Fruit fly (Drosophila melanogaster): Measurements from ENCODE around the gene Msp300.

Gene Msp300

DNA sequence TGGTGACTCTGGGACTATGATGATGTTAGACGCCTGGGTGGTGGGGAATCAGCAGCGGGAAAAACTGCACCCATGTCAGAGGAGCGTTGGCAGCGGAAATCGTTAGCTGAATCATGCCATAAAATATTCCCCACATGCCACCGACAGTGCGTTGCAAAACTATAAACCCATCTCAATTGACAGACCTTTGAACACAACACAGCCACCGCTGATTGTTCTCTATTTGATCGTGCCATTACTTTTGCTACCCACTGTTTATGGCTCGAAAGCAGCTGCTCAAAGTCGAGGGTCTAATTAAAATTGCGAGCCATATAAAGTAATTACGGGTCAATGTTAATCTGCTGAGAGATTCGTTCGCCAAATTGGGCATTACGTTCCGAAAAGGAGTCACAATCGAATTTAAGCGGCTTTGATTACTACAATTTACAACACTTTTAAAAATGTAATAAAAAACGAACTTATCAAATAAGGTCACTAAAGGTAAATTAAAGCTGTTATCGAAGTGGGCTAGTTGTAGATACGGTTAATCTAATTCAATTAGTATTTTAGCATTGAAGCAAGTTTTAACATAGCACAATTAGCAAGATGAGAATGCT is 124.1 kb downstream of the Msp300 start (continued):
- TF ChIP-seq dysf (GFP tag; IDR thresholded peaks at IDR 0.05): peak; percentile 48; the same call in 2 of the 3 replicates
- peak; percentile 2 for TF ChIP-seq CG7786 (GFP tag; optimal IDR thresholded peaks at IDR 0.05)
- no peak for TF ChIP-seq Ravus (GFP tag; IDR thresholded peaks at IDR 0.05)
- 0 out of 2 replicates have a peak, but pooled peaks have one; percentile 6 for TF ChIP-seq CG11696 (GFP tag; IDR thresholded peaks at IDR 0.05)
- TF ChIP-seq lab (GFP tag; optimal IDR thresholded peaks at IDR 0.05): peak; percentile 28
- TF ChIP-seq CG42726 (GFP tag; IDR thresholded peaks at IDR 0.05; ENCODE audit: partially characterized antibody): no peak
- TF ChIP-seq CG30431 (GFP tag; optimal IDR thresholded peaks at IDR 0.05): no peak
- TF ChIP-seq HLH3B (GFP tag; IDR thresholded peaks at IDR 0.05): 0 out of 2 replicates have a peak, but pooled peaks have one; percentile 35
- peak; percentile 19 for TF ChIP-seq CG12769 (tag; optimal IDR thresholded peaks at IDR 0.05)
- peak; percentile 78 for TF ChIP-seq CG8388 (GFP tag; optimal IDR thresholded peaks at IDR 0.05)
- TF ChIP-seq sd (tag; optimal IDR thresholded peaks at IDR 0.05): peak; percentile 43
- peak; percentile 3 for TF ChIP-seq abd-A (tag; optimal IDR thresholded peaks at IDR 0.05)
- peak; percentile 23 for TF ChIP-seq lilli (GFP tag; optimal IDR thresholded peaks at IDR 0.05)
- no peak for TF ChIP-seq wor (GFP tag; IDR thresholded peaks at IDR 0.05)
- no peak for TF ChIP-seq pan (optimal IDR thresholded peaks at IDR 0.05)
- peak in 1 of 2 experiments; percentile 30 for TF ChIP-seq pan (GFP tag; optimal IDR thresholded peaks at IDR 0.05 in 1 of 2, IDR thresholded peaks at IDR 0.05 in 1 of 2)
- TF ChIP-seq CG16863 (GFP tag; optimal IDR thresholded peaks at IDR 0.05): no peak
- TF ChIP-seq Asciz (GFP tag; optimal IDR thresholded peaks at IDR 0.05): no peak
- peak; percentile 75 for TF ChIP-seq Med (GFP tag)
- TF ChIP-seq Ssrp (tag; optimal IDR thresholded peaks at IDR 0.05): no peak
- TF ChIP-seq chn (GFP tag; optimal IDR thresholded peaks at IDR 0.05): no peak
- no peak for TF ChIP-seq CG6683 (GFP tag; optimal IDR thresholded peaks at IDR 0.05)
- peak; percentile 57; the same call in 2 of the 3 replicates for TF ChIP-seq row (GFP tag; IDR thresholded peaks at IDR 0.05)
- TF ChIP-seq CG14441 (GFP tag; IDR thresholded peaks at IDR 0.05): 0 out of 2 replicates have a peak, but pooled peaks have one; percentile 19
- TF ChIP-seq CG34376 (GFP tag; optimal IDR thresholded peaks at IDR 0.05): peak; percentile 15

DNA sequence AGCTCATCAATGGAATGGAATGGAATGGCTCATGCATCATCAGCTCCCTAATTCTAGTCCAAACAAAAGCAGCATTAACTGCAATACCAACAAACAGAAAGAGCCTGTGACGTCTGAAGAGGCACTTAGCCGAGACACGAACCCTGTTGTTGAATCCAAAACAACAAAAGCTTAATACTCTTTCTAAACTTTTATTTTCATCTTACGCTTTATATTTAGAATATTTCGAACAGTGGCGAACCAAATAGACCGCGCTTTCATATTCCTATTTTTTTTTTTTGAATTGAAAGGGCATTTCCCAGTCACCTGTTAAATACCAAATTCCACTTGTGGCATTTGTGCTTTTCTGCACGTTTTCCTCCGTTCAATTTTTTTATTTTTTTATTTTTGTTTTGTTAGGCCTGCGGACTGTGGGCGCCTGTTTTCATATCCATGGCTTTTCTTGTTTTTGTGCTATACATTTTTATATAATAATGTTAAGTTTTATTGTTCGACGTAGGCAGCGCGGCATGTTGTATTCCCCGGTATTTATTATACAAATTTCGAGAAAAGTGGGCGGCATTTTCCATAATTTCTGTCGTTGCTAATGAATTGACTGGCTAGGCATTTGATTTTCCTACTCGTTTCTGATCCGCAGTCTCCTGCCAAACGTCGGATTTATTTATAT is 125.0 kb downstream of the Msp300 start:
- TF ChIP-seq PHDP (tag; optimal IDR thresholded peaks at IDR 0.05) (peak; percentile 6), CG3407 (GFP tag; optimal IDR thresholded peaks at IDR 0.05) (no peak), ap (GFP tag; IDR thresholded peaks at IDR 0.05) (peak; percentile 33), slbo (GFP tag; IDR thresholded peaks at IDR 0.05) (peak; percentile 72), cas (GFP tag; IDR thresholded peaks at IDR 0.05) (no peak), CG15514 (GFP tag; optimal IDR thresholded peaks at IDR 0.05) (no peak), amos (GFP tag; IDR thresholded peaks at IDR 0.05; ENCODE audit: partially characterized antibody) (no peak), CG10979 (tag; optimal IDR thresholded peaks at IDR 0.05) (no peak), peb (GFP tag; IDR thresholded peaks at IDR 0.05) (0 out of 2 replicates have a peak, but pooled peaks have one; percentile 29), org-1 (GFP tag; optimal IDR thresholded peaks at IDR 0.05) (peak; percentile 1), Dek (tag; optimal IDR thresholded peaks at IDR 0.05) (no peak), gce (GFP tag; IDR thresholded peaks at IDR 0.05) (peak; percentile 62; the same call in 2 of the 3 replicates), Six4 (GFP tag; optimal IDR thresholded peaks at IDR 0.05) (no peak), crc (GFP tag; optimal IDR thresholded peaks at IDR 0.05) (no peak), CG17359 (tag; optimal IDR thresholded peaks at IDR 0.05) (peak; percentile 12), otp (GFP tag; IDR thresholded peaks at IDR 0.05) (peak; percentile 47; the same call in 1 of the 3 replicates), Oli (tag; optimal IDR thresholded peaks at IDR 0.05) (peak; percentile 31), Myb (GFP tag; optimal IDR thresholded peaks at IDR 0.05) (peak; percentile 3), CG8388 (GFP tag; optimal IDR thresholded peaks at IDR 0.05) (peak; percentile 4), schlank (tag; optimal IDR thresholded peaks at IDR 0.05) (no peak), zfh1 (GFP tag; IDR thresholded peaks at IDR 0.05) (peak; percentile 35; the same call in 2 of the 3 replicates), phol (tag; optimal IDR thresholded peaks at IDR 0.05) (no peak), CG3281 (GFP tag; optimal IDR thresholded peaks at IDR 0.05) (no peak), chinmo (GFP tag; IDR thresholded peaks at IDR 0.05; ENCODE audit: partially characterized antibody) (0 out of 4 replicates have a peak, but pooled peaks have one; percentile 45), HHEX (GFP tag; optimal IDR thresholded peaks at IDR 0.05) (no peak)

All from whole organism, embryonic.